Fruit fly (Drosophila melanogaster) S2 (cell line): Measurements from ENCODE around the gene CG44194.

Source experiments
- CG8478 ChIP-seq: fragments of >200 bp; optimal IDR thresholded peaks from 2 replicates; lab custom pipeline; 2018
- CTCF ChIP-seq, 2 experiments: fragments of >200 bp; optimal IDR thresholded peaks; 2 replicates each; lab custom pipeline; 2018

- TF ChIP-seq CTCF (optimal IDR thresholded peaks at IDR 0.05; lab: Kevin White, UChicago) (no peak), CG8478 (no peak)
Observed at dm6 chr3R:13009595-13009994, 12.1 kb upstream of the CG44194 start, which contains the start of gene CG11656.
